Worm (Caenorhabditis elegans) whole organism, L4 larva: Measurements from ENCODE around the gene nspe-2.

Experiments used
- D1046.2 ChIP-seq: fragments of 200-800 bp; sonication (Bioruptor generic); IDR thresholded peaks from 2 replicates; pipeline ENCODE4 v1.3.6; 2022; ENCODE audit warnings: missing genetic modification characterization, missing compliant biosample characterization
- F37D6.2 ChIP-seq: sonication (generic microtip); optimal IDR thresholded peaks from 2 replicates; lab custom pipeline; 2016; ENCODE audit warnings: mild to moderate bottlenecking, missing genetic modification characterization, missing compliant biosample characterization
- Y48G9A.11 ChIP-seq: fragments of 200-800 bp; sonication (Bioruptor generic); IDR thresholded peaks from 2 replicates; pipeline ENCODE4 v1.3.6; 2022; ENCODE audit warnings: missing genetic modification reagents, missing genetic modification characterization, missing compliant biosample characterization
- aly-2 ChIP-seq: sonication (generic microtip); optimal IDR thresholded peaks from 2 replicates; lab custom pipeline; 2018; ENCODE audit warnings: missing biosample characterization, missing genetic modification characterization
- ama-1 ChIP-seq: fragments of 150-350 bp; optimal IDR thresholded peaks from 2 replicates; lab custom pipeline; 2014; ENCODE audit warnings: inconsistent platforms, mixed read lengths
- attf-4 ChIP-seq: sonication (generic microtip); optimal IDR thresholded peaks from 3 replicates; lab custom pipeline; 2017; ENCODE audit warnings: missing biosample characterization, missing genetic modification characterization
- ceh-20 ChIP-seq: fragments of 200-800 bp; sonication (Bioruptor generic); IDR thresholded peaks from 2 replicates; pipeline ENCODE4 v1.3.6; 2022; ENCODE audit warnings: missing genetic modification reagents, missing genetic modification characterization, missing compliant biosample characterization
- ces-1 ChIP-seq: fragments of 150-350 bp; sonication (generic microtip); optimal IDR thresholded peaks from 4 replicates; lab custom pipeline; 2014; ENCODE audit warnings: missing biosample characterization, missing genetic modification reagents, missing genetic modification characterization
- ctbp-1 ChIP-seq: fragments of 200-800 bp; sonication (Bioruptor generic); IDR thresholded peaks from 2 replicates; pipeline ENCODE4 v1.3.6; 2022; ENCODE audit warnings: missing genetic modification reagents, missing genetic modification characterization, missing compliant biosample characterization
- daf-16 ChIP-seq, 3 experiments: sonication (generic microtip); optimal IDR thresholded peaks; 2 replicates each; lab custom pipeline; 2016 to 2017; ENCODE audit warnings: missing genetic modification characterization in 3 of 3, missing genetic modification reagents in 3 of 3, mild to moderate bottlenecking in 2 of 3, missing compliant biosample characterization in 2 of 3, missing biosample characterization in 1 of 3, moderate library complexity in 1 of 3
- dmd-6 ChIP-seq: fragments of 200-800 bp; sonication (Bioruptor generic); IDR thresholded peaks from 2 replicates; pipeline ENCODE4 v1.3.6; 2022; ENCODE audit warnings: missing genetic modification reagents, missing genetic modification characterization, missing compliant biosample characterization
- dmd-9 ChIP-seq: fragments of 200-800 bp; sonication (Bioruptor generic); IDR thresholded peaks from 2 replicates; pipeline ENCODE4 v1.3.6; 2022; ENCODE audit warnings: missing genetic modification reagents, missing genetic modification characterization, missing compliant biosample characterization
- egl-43 ChIP-seq: fragments of 200-800 bp; sonication (Bioruptor generic); IDR thresholded peaks from 2 replicates; pipeline ENCODE4 v1.3.6; 2022; ENCODE audit warnings: missing genetic modification reagents, missing genetic modification characterization, missing compliant biosample characterization
- hif-1 ChIP-seq, 2 experiments: sonication (generic microtip); optimal IDR thresholded peaks; 2 replicates each; lab custom pipeline; 2016 to 2017; ENCODE audit warnings: missing compliant biosample characterization in 2 of 2, missing genetic modification characterization in 2 of 2, missing genetic modification reagents in 2 of 2, missing genotype in 2 of 2, mild to moderate bottlenecking in 1 of 2
- hlh-11 ChIP-seq: fragments of 200-800 bp; sonication (Bioruptor generic); optimal IDR thresholded peaks from 2 replicates; lab custom pipeline; 2018; ENCODE audit warnings: mild to moderate bottlenecking, missing genetic modification characterization, missing compliant biosample characterization
- hlh-30 ChIP-seq: sonication (generic microtip); optimal IDR thresholded peaks from 2 replicates; lab custom pipeline; 2017; ENCODE audit warnings: antibody characterized with exemption, mild to moderate bottlenecking, missing genetic modification characterization, missing compliant biosample characterization; ENCODE audit not compliant: insufficient read depth
- hmg-1.1 ChIP-seq: fragments of 200-800 bp; sonication (Bioruptor generic); IDR thresholded peaks from 2 replicates; pipeline ENCODE4 v1.3.6; 2022; ENCODE audit warnings: missing genetic modification reagents, missing genetic modification characterization, missing compliant biosample characterization
- jun-1 ChIP-seq: fragments of 150-350 bp; optimal IDR thresholded peaks from 2 replicates; lab custom pipeline; 2014; ENCODE audit warnings: missing biosample characterization, missing genetic modification reagents, missing genetic modification characterization
- lim-7 ChIP-seq: fragments of 200-800 bp; sonication (Bioruptor generic); IDR thresholded peaks from 2 replicates; pipeline ENCODE4 v1.3.6; 2022; ENCODE audit warnings: missing genetic modification characterization, missing compliant biosample characterization
- lin-13 ChIP-seq: fragments of 150-350 bp; optimal IDR thresholded peaks from 2 replicates; lab custom pipeline; 2014; ENCODE audit warnings: missing biosample characterization, missing genetic modification reagents, missing genetic modification characterization
- lin-38 ChIP-seq: fragments of 200-800 bp; sonication (Bioruptor generic); IDR thresholded peaks from 2 replicates; pipeline ENCODE4 v1.3.6; 2022; ENCODE audit warnings: missing genetic modification reagents, missing genetic modification characterization, missing compliant biosample characterization
- lsy-2 ChIP-seq, 2 experiments: fragments of 150-350 bp in 1 of 2; sonication (generic microtip) in 1 of 2; optimal IDR thresholded peaks; 2 replicates each; lab custom pipeline; 2014 to 2017; ENCODE audit warnings: missing biosample characterization in 2 of 2, missing genetic modification characterization in 2 of 2
- madf-9 ChIP-seq: fragments of 200-800 bp; sonication (Bioruptor generic); conservative IDR thresholded peaks from 2 replicates; pipeline ENCODE4 v1.3.6; 2022; ENCODE audit warnings: missing genetic modification reagents, missing genetic modification characterization, missing compliant biosample characterization
- mdl-1 ChIP-seq, 2 experiments: fragments of 150-350 bp in 1 of 2; sonication (generic microtip) in 1 of 2; optimal IDR thresholded peaks; 2 replicates each; lab custom pipeline; 2014 to 2017; ENCODE audit warnings: missing biosample characterization in 2 of 2, missing genetic modification characterization in 2 of 2
- mep-1 ChIP-seq: fragments of 150-350 bp; sonication (generic microtip); optimal IDR thresholded peaks from 3 replicates; lab custom pipeline; 2014; ENCODE audit warnings: missing biosample characterization, missing genetic modification characterization
- mxl-3 ChIP-seq: fragments of 200-800 bp; sonication (Bioruptor generic); optimal IDR thresholded peaks from 2 replicates; lab custom pipeline; 2018; ENCODE audit warnings: mild to moderate bottlenecking, missing genetic modification characterization, missing compliant biosample characterization
- nhr-28 ChIP-seq: fragments of 150-350 bp; optimal IDR thresholded peaks from 2 replicates; lab custom pipeline; 2014; ENCODE audit warnings: missing biosample characterization, missing genetic modification characterization
- nhr-48 ChIP-seq: sonication (generic microtip); optimal IDR thresholded peaks from 2 replicates; lab custom pipeline; 2016; ENCODE audit warnings: mild to moderate bottlenecking, missing genetic modification characterization, missing compliant biosample characterization
- nhr-76 ChIP-seq: fragments of 150-350 bp; optimal IDR thresholded peaks from 2 replicates; lab custom pipeline; 2014; ENCODE audit warnings: missing biosample characterization, missing genetic modification characterization
- pqm-1 ChIP-seq: sonication (generic microtip); optimal IDR thresholded peaks from 2 replicates; lab custom pipeline; 2017; ENCODE audit warnings: missing biosample characterization, missing genetic modification characterization
- rbr-2 ChIP-seq: sonication (generic microtip); optimal IDR thresholded peaks from 2 replicates; lab custom pipeline; 2016; ENCODE audit warnings: missing genotype, missing genetic modification characterization, missing compliant biosample characterization
- sdz-12 ChIP-seq: fragments of 200-800 bp; sonication (Bioruptor generic); optimal IDR thresholded peaks from 2 replicates; lab custom pipeline; 2018; ENCODE audit warnings: mild to moderate bottlenecking, missing genetic modification characterization, missing compliant biosample characterization
- set-16 ChIP-seq: fragments of 200-800 bp; sonication (Bioruptor generic); IDR thresholded peaks from 2 replicates; pipeline ENCODE4 v1.3.6; 2022; ENCODE audit warnings: missing genetic modification reagents, missing genetic modification characterization, missing compliant biosample characterization
- tra-1 ChIP-seq: fragments of 200-800 bp; sonication (Bioruptor generic); IDR thresholded peaks from 2 replicates; pipeline ENCODE4 v1.3.6; 2022; ENCODE audit warnings: missing genetic modification reagents, missing genetic modification characterization, missing compliant biosample characterization
- unc-62 ChIP-seq, 3 experiments: fragments of 150-350 bp in 1 of 3; sonication (generic microtip); optimal IDR thresholded peaks in 2 of 3; peaks in 1 of 3; 1 replicate in 1 of 3; 2 replicates in 2 of 3; lab custom pipeline; 2014 to 2017; ENCODE audit warnings: missing biosample characterization in 3 of 3, missing genetic modification characterization in 3 of 3, missing genetic modification reagents in 3 of 3, missing genotype in 1 of 3
- vab-7 ChIP-seq: fragments of 200-800 bp; sonication (Bioruptor generic); IDR thresholded peaks from 2 replicates; pipeline ENCODE4 v1.3.6; 2022; ENCODE audit warnings: missing genetic modification reagents, missing genetic modification characterization, missing compliant biosample characterization
- zfp-3 ChIP-seq: fragments of 200-800 bp; sonication (Bioruptor generic); conservative IDR thresholded peaks from 2 replicates; pipeline ENCODE4 v1.3.6; 2022; ENCODE audit warnings: missing genetic modification reagents, missing genetic modification characterization, missing compliant biosample characterization
- ztf-7 ChIP-seq: fragments of 150-350 bp; optimal IDR thresholded peaks from 2 replicates; lab custom pipeline; 2014; ENCODE audit warnings: missing biosample characterization, missing genetic modification characterization

The nspe-2 gene

ce11 chrII:12665019-12665418 lies 45.8 kb upstream of the nspe-2 start:
- no peak for TF ChIP-seq lin-13 (GFP tag; lab: Kevin White, UChicago)
- TF ChIP-seq aly-2 (tag; lab: Kevin White, UChicago): no peak
- peak; percentile 63 for TF ChIP-seq hmg-1.1
- 0 out of 2 replicates have a peak, but pooled peaks have one; percentile 5 for TF ChIP-seq D1046.2 (GFP tag; lab: Robert Waterston, UW)
- TF ChIP-seq ces-1 (GFP tag; lab: Kevin White, UChicago): no peak
- no peak for TF ChIP-seq nhr-76 (tag; lab: Kevin White, UChicago)
- no peak for TF ChIP-seq lin-38 (GFP tag; lab: Robert Waterston, UW)
- TF ChIP-seq Y48G9A.11: no peak
- TF ChIP-seq F37D6.2 (tag; lab: Kevin White, UChicago): peak; percentile 30
- no peak for TF ChIP-seq daf-16 (GFP tag; optimal IDR thresholded peaks at IDR 0.05; lab: Kevin White, UChicago)
- no peak for TF ChIP-seq daf-16 (tag; optimal IDR thresholded peaks at IDR 0.05; lab: Kevin White, UChicago)
- 0 out of 2 replicates have a peak, but pooled peaks have one; percentile 23 for TF ChIP-seq set-16 (GFP tag; lab: Robert Waterston, UW)
- no peak for TF ChIP-seq ama-1

- TF ChIP-seq nhr-76 (tag; lab: Kevin White, UChicago) (no peak), mep-1 (peak; percentile 18), unc-62 (GFP tag; optimal IDR thresholded peaks at IDR 0.05 in 1 of 2; lab: Kevin White, UChicago) (peak in 1 of 2 experiments; percentile 18), unc-62 (tag; optimal IDR thresholded peaks at IDR 0.05; lab: Kevin White, UChicago) (no peak), dmd-9 (GFP tag; lab: Robert Waterston, UW) (no peak), egl-43 (GFP tag; lab: Robert Waterston, UW) (no peak), rbr-2 (peak; percentile 13)
These were observed 42.7 kb upstream of the nspe-2 start for ce11 chrII:12661930-12662329.

- TF ChIP-seq attf-4 (tag; lab: Kevin White, UChicago) (no peak), sdz-12 (GFP tag; lab: Kevin White, UChicago) (no peak), zfp-3 (no peak), F37D6.2 (tag; lab: Kevin White, UChicago) (no peak), pqm-1 (tag; lab: Kevin White, UChicago) (no peak), jun-1 (tag; lab: Kevin White, UChicago) (no peak), ces-1 (GFP tag; lab: Kevin White, UChicago) (peak; percentile 34), hlh-11 (tag; lab: Kevin White, UChicago) (peak; percentile 61), lsy-2 (tag; optimal IDR thresholded peaks at IDR 0.05; lab: Kevin White, UChicago) (peak in 1 of 2 experiments; percentile 49), ceh-20 (GFP tag; lab: Robert Waterston, UW) (0 out of 2 replicates have a peak, but pooled peaks have one; percentile 16), set-16 (GFP tag; lab: Robert Waterston, UW) (peak; percentile 15; the same call in 1 of the 2 replicates), ctbp-1 (GFP tag; lab: Robert Waterston, UW) (0 out of 2 replicates have a peak, but pooled peaks have one; percentile 17), lim-7 (GFP tag; lab: Robert Waterston, UW) (no peak), mxl-3 (GFP tag; lab: Kevin White, UChicago) (peak; percentile 77), nhr-28 (tag; lab: Kevin White, UChicago) (peak; percentile 0), lin-38 (GFP tag; lab: Robert Waterston, UW) (no peak), lin-13 (GFP tag; lab: Kevin White, UChicago) (peak; percentile 11), rbr-2 (peak; percentile 16), dmd-6 (GFP tag; lab: Robert Waterston, UW) (no peak), nhr-48 (tag; lab: Kevin White, UChicago) (no peak), mep-1 (peak; percentile 27), daf-16 (GFP tag; optimal IDR thresholded peaks at IDR 0.05; lab: Kevin White, UChicago) (peak in 1 of 2 experiments; percentile 26), daf-16 (tag; optimal IDR thresholded peaks at IDR 0.05; lab: Kevin White, UChicago) (no peak), hlh-30 (tag; lab: Kevin White, UChicago) (peak; percentile 50), vab-7 (GFP tag; lab: Robert Waterston, UW) (0 out of 2 replicates have a peak, but pooled peaks have one; percentile 14), ztf-7 (tag; lab: Kevin White, UChicago) (no peak), madf-9 (GFP tag; lab: Robert Waterston, UW) (no peak; the same call in 1 of the 2 replicates), hif-1 (tag; optimal IDR thresholded peaks at IDR 0.05; lab: Kevin White, UChicago) (peak in 1 of 2 experiments; percentile 48), tra-1 (peak; percentile 71), mdl-1 (tag; optimal IDR thresholded peaks at IDR 0.05; lab: Kevin White, UChicago) (peak in 1 of 2 experiments; percentile 42)
These were observed 40.6 kb upstream of the nspe-2 start for ce11 chrII:12659676-12660371.
